Fruit fly (Drosophila melanogaster) S2 (cell line): ENCODE data around the gene CG42489.

Experiments
- CG8478 ChIP-seq: fragments of >200 bp; optimal IDR thresholded peaks from 2 replicates; lab custom pipeline; 2018
- CTCF ChIP-seq, 2 experiments: fragments of >200 bp; optimal IDR thresholded peaks; 2 replicates each; lab custom pipeline; 2018

DNA sequence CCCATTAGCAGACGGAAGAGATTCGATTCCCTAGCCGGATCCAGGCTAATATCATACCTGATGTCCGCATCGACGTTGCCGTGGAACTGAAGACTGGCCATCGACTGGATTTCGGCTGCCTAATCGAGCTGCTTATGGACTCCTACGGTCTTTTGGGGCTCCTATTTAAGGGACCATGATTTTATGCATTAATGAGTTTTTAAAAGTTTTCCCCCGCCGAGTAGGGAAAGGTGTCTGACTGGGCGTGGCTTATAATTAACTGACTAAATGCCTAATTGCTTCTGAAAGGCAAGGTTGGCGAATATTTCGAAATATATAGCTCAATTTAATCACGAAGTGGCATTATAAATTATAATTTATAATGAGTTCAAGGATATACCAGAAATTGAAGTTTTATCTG is 18.8 kb downstream of the CG42489 start, which contains the start of gene Or85e:
- TF ChIP-seq CG8478 (no peak), CTCF (optimal IDR thresholded peaks at IDR 0.05; lab: Kevin White, UChicago) (no peak)
